Worm (Caenorhabditis elegans) whole organism, late embryonic: ENCODE results near the gene unc-32.

ENCODE experiments used
- K09A11.1 ChIP-seq: sonication (generic microtip); optimal IDR thresholded peaks from 2 replicates; lab custom pipeline; 2017; ENCODE audit warnings: antibody characterized with exemption, mild to moderate bottlenecking, missing genetic modification characterization, missing compliant biosample characterization; ENCODE audit not compliant: insufficient read depth
- ama-1 ChIP-seq: fragments of 150-350 bp; optimal IDR thresholded peaks from 2 replicates; lab custom pipeline; 2014
- elt-2 ChIP-seq: sonication (generic microtip); optimal IDR thresholded peaks from 2 replicates; lab custom pipeline; 2016; ENCODE audit warnings: missing genetic modification reagents, missing genetic modification characterization, missing compliant biosample characterization
- nfya-1 ChIP-seq: sonication (generic microtip); optimal IDR thresholded peaks from 2 replicates; lab custom pipeline; 2017; ENCODE audit warnings: missing genetic modification characterization, mild to moderate bottlenecking, missing compliant biosample characterization, antibody characterized with exemption, moderate library complexity
- nhr-232 ChIP-seq: sonication (generic microtip); optimal IDR thresholded peaks from 2 replicates; lab custom pipeline; 2016; ENCODE audit warnings: missing genetic modification characterization, missing compliant biosample characterization
- pag-3 ChIP-seq: sonication (generic microtip); optimal IDR thresholded peaks from 2 replicates; lab custom pipeline; 2016; ENCODE audit warnings: missing compliant biosample characterization, missing genetic modification characterization, borderline replicate concordance
- unc-55 ChIP-seq: sonication (generic microtip); optimal IDR thresholded peaks from 2 replicates; lab custom pipeline; 2017; ENCODE audit warnings: missing biosample characterization, missing genetic modification reagents, missing genetic modification characterization

DNA sequence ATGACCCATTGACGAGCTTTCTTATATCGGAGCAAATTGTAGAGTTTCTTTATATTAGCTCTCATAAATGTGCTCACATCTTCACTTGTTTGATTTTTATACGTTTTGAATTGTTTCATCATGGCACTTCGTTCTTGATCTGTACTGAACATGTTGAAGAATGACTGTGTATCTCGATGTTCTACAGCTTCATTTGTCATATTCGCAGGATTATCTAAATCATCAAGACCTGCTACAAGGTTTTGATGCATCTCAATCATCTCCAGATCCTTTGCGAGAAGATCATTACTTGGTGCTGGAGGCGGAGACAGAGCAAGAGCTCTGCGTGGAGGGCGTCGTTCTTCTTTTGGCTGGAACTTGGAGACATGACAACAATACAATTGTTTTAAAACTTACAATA is 2.2 kb upstream of the unc-32 start:
- TF ChIP-seq K09A11.1 (tag; lab: Kevin White, UChicago) (no peak), nhr-232 (no peak), ama-1 (lab: Kevin White, UChicago) (no peak), nfya-1 (tag; lab: Kevin White, UChicago) (no peak), pag-3 (tag; lab: Kevin White, UChicago) (no peak), elt-2 (tag; lab: Kevin White, UChicago) (no peak), unc-55 (GFP tag; lab: Kevin White, UChicago) (no peak)
